Worm (Caenorhabditis elegans): Measurements from ENCODE around the gene efl-2.
A peak's percentile ranks its signal among the peaks of the same experiment; 100 is the strongest.

ce11 chrII:13460592-13461395 lies 54.9 kb downstream of the efl-2 start, which contains the start of gene pqn-27:
- TF ChIP-seq W03F9.2 (tag; optimal IDR thresholded peaks at IDR 0.05) = peak; percentile 64
- no peak for TF ChIP-seq dao-5 (tag; optimal IDR thresholded peaks at IDR 0.05)

Data from whole organism, L4/young adult.